Worm (Caenorhabditis elegans) whole organism, late embryonic: ENCODE results near the gene rin-1.

Experiments
- ama-1 ChIP-seq: fragments of 150-350 bp; optimal IDR thresholded peaks from 2 replicates; lab custom pipeline; 2014
- ceh-34 ChIP-seq: sonication (generic microtip); optimal IDR thresholded peaks from 2 replicates; lab custom pipeline; 2016; ENCODE audit warnings: mild to moderate bottlenecking, missing genetic modification characterization, missing compliant biosample characterization
- ceh-9 ChIP-seq: sonication (generic microtip); optimal IDR thresholded peaks from 2 replicates; lab custom pipeline; 2016; ENCODE audit warnings: mild to moderate bottlenecking, missing genetic modification characterization, inconsistent platforms, missing compliant biosample characterization
- gmeb-2 ChIP-seq: sonication (generic microtip); optimal IDR thresholded peaks from 2 replicates; lab custom pipeline; 2016; ENCODE audit warnings: missing genetic modification characterization, inconsistent platforms, missing compliant biosample characterization
- pha-4 ChIP-seq: fragments of 150-350 bp; optimal IDR thresholded peaks from 2 replicates; lab custom pipeline; 2018; ENCODE audit warnings: missing biosample characterization, missing genetic modification reagents, missing genetic modification characterization
- pqm-1 ChIP-seq: sonication (generic microtip); optimal IDR thresholded peaks from 2 replicates; lab custom pipeline; 2016; ENCODE audit warnings: missing genetic modification characterization, missing compliant biosample characterization
- ref-2 ChIP-seq: sonication (generic microtip); optimal IDR thresholded peaks from 2 replicates; lab custom pipeline; 2016; ENCODE audit warnings: missing genetic modification characterization, missing compliant biosample characterization
- tbx-7 ChIP-seq: sonication (generic microtip); optimal IDR thresholded peaks from 2 replicates; lab custom pipeline; 2016; ENCODE audit warnings: missing genotype, missing genetic modification characterization, missing compliant biosample characterization
- zip-5 ChIP-seq: sonication (generic microtip); optimal IDR thresholded peaks from 2 replicates; lab custom pipeline; 2016; ENCODE audit warnings: missing genetic modification characterization, missing compliant biosample characterization

DNA sequence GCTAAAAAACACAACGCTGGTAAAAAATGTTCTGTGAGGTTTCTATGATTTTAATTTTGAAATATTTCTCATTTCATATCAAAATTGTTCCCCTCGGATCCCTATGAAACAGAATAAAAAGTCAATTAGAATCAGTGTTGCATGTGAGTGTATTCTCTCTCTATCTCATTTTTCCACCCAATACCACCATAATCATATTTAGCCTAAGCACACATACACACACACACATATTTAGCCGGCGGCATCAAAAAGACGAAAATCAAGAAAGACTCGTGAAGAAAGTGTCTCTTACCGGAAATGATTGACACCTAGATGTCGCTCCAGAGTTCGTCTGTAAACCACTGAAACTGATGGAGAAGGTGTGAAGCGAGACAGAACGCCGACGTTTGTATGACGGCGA, 38.9 kb upstream of the rin-1 start:
- TF ChIP-seq ceh-34 (tag; lab: Kevin White, UChicago) (no peak), ama-1 (no peak), zip-5 (tag; lab: Kevin White, UChicago) (no peak), pqm-1 (tag; lab: Kevin White, UChicago) (no peak), ref-2 (tag; lab: Kevin White, UChicago) (no peak), gmeb-2 (tag; lab: Kevin White, UChicago) (no peak), tbx-7 (tag; lab: Kevin White, UChicago) (no peak), ceh-9 (no peak), pha-4 (tag; lab: Kevin White, UChicago) (no peak)
